Worm (Caenorhabditis elegans) whole organism, young adult: ENCODE measurements around the gene abu-5.

ENCODE experiments used
- ama-1 ChIP-seq, 3 experiments: fragments of 150-350 bp in 1 of 3; sonication (generic microtip) in 2 of 3; optimal IDR thresholded peaks; 2 replicates each; lab custom pipeline; 2014 to 2018; ENCODE audit warnings: missing biosample characterization in 2 of 3, missing genetic modification characterization in 2 of 3, missing genetic modification reagents in 2 of 3
- bed-2 ChIP-seq: fragments of 200-800 bp; sonication (Bioruptor generic); IDR thresholded peaks from 2 replicates; pipeline ENCODE4 v1.3.6; 2022; ENCODE audit warnings: missing genetic modification reagents, missing genetic modification characterization, missing compliant biosample characterization
- sdz-38 ChIP-seq: sonication (generic microtip); optimal IDR thresholded peaks from 2 replicates; lab custom pipeline; 2016; ENCODE audit warnings: missing genotype, missing genetic modification characterization, missing compliant biosample characterization

DNA sequence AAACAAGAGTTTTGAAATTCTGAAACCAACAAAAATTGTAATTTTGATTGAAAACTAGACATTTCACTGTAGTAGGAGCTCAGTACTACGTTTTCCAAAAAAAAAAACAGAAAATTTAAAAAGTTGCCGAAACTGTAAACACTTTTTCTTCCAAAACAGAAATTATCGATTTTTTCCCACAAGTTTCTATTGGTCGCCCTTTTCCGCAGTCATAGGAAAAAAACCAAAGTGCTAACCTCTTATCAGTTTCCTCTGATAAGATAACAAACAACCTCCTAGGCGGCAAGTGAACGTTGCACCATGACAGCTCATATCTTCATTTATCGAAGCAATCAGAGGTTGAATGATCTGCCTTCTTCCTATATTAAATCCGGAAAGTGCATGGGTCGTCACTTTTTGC is 31.4 kb upstream of the abu-5 start:
- TF ChIP-seq sdz-38 (tag; lab: Kevin White, UChicago) (no peak), ama-1 (optimal IDR thresholded peaks at IDR 0.05; lab: Kevin White, UChicago) (no peak), ama-1 (GFP tag; optimal IDR thresholded peaks at IDR 0.05; lab: Kevin White, UChicago) (no peak), bed-2 (GFP tag; lab: Robert Waterston, UW) (no peak)
